Fruit fly (Drosophila melanogaster) whole organism, wandering third instar larva: ENCODE measurements around the gene Jon99Fii.

Experiments
- Hr78 ChIP-seq: fragments of >200 bp; optimal IDR thresholded peaks from 2 replicates; lab custom pipeline; 2017; ENCODE audit warnings: missing biosample characterization, missing genetic modification characterization
- psq ChIP-seq: fragments of 200-800 bp; sonication (Bioruptor generic); optimal IDR thresholded peaks from 3 replicates; lab custom pipeline; 2017; ENCODE audit warnings: missing biosample characterization, mild to moderate bottlenecking, missing genetic modification characterization, moderate library complexity

DNA sequence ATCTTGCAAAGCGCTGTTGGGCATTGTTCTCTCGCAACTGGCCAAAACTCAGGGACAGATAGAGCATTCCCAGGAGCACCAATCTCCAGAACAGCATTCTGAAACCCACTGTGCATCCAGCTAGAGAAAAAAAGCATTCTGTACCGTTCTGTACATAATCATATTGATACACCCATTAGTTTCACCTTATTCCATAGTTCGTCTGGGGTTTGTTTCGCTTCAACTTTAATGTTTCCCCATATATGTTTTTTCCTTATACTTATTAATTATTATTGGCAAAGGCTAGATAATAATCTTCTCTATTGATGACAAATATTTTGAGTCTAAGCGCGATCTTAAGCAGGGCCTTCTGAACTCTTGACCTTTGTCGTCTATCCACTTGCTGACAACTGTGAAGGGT, 24.4 kb upstream of the Jon99Fii start, which contains the start of gene PH4alphaNE2:
- TF ChIP-seq psq (GFP tag; lab: Kevin White, UChicago) (no peak), Hr78 (GFP tag; lab: Kevin White, UChicago) (no peak)
